Worm (Caenorhabditis elegans) whole organism, L1 larva: ENCODE data around the gene mltn-10.
A peak's percentile ranks its signal among the peaks of the same experiment; 100 is the strongest.

Experiments
- C34B4.2 ChIP-seq: sonication (generic microtip); optimal IDR thresholded peaks from 2 replicates; lab custom pipeline; 2017; ENCODE audit warnings: mild to moderate bottlenecking, missing genetic modification characterization, missing compliant biosample characterization
- Y116A8C.19 ChIP-seq: sonication (generic microtip); optimal IDR thresholded peaks from 2 replicates; lab custom pipeline; 2016; ENCODE audit warnings: missing compliant biosample characterization, missing genetic modification characterization, borderline replicate concordance
- blmp-1 ChIP-seq: fragments of 150-350 bp; optimal IDR thresholded peaks from 2 replicates; lab custom pipeline; 2014; ENCODE audit warnings: missing biosample characterization, missing genetic modification characterization
- ceh-63 ChIP-seq: fragments of 200-800 bp; sonication (Bioruptor generic); optimal IDR thresholded peaks from 2 replicates; lab custom pipeline; 2018; ENCODE audit warnings: mild to moderate bottlenecking, missing genetic modification characterization, missing compliant biosample characterization
- ceh-88 ChIP-seq: fragments of 200-800 bp; sonication (Bioruptor generic); IDR thresholded peaks from 2 replicates; pipeline ENCODE4 v1.3.6; 2022; ENCODE audit warnings: missing genetic modification characterization, missing compliant biosample characterization
- ceh-90 ChIP-seq: sonication (generic microtip); optimal IDR thresholded peaks from 2 replicates; lab custom pipeline; 2016; ENCODE audit warnings: missing genetic modification characterization, missing compliant biosample characterization
- ces-1 ChIP-seq: fragments of 150-350 bp; optimal IDR thresholded peaks from 2 replicates; lab custom pipeline; 2014; ENCODE audit warnings: missing biosample characterization, missing genetic modification reagents, missing genetic modification characterization
- dsc-1 ChIP-seq: sonication (generic microtip); optimal IDR thresholded peaks from 2 replicates; lab custom pipeline; 2016; ENCODE audit warnings: mild to moderate bottlenecking, missing genetic modification characterization, missing compliant biosample characterization
- elt-3 ChIP-seq, 6 experiments: fragments of 150-350 bp in 1 of 6; sonication (generic microtip); optimal IDR thresholded peaks; 2 replicates each; lab custom pipeline; 2017 to 2018; ENCODE audit warnings: missing biosample characterization in 6 of 6, missing genetic modification characterization in 6 of 6, inconsistent platforms in 1 of 6
- fkh-10 ChIP-seq: sonication (generic microtip); optimal IDR thresholded peaks from 2 replicates; lab custom pipeline; 2017; ENCODE audit warnings: missing biosample characterization, missing genetic modification reagents, missing genetic modification characterization
- hpl-2 ChIP-seq: fragments of 150-350 bp; optimal IDR thresholded peaks from 2 replicates; lab custom pipeline; 2014; ENCODE audit warnings: missing biosample characterization, missing genetic modification reagents, missing genetic modification characterization
- lin-14 ChIP-seq: fragments of 200-800 bp; sonication (Bioruptor generic); optimal IDR thresholded peaks from 2 replicates; lab custom pipeline; 2018; ENCODE audit warnings: mild to moderate bottlenecking, missing genetic modification characterization, moderate library complexity, missing compliant biosample characterization
- lin-35 ChIP-seq, 2 experiments: fragments of 150-350 bp; optimal IDR thresholded peaks; 2 replicates each; lab custom pipeline; 2014; ENCODE audit warnings: missing biosample characterization in 2 of 2, missing genetic modification characterization in 2 of 2, missing genetic modification reagents in 2 of 2
- nhr-11 ChIP-seq: fragments of 150-350 bp; optimal IDR thresholded peaks from 2 replicates; lab custom pipeline; 2014; ENCODE audit warnings: missing biosample characterization, missing genetic modification characterization
- nhr-19 ChIP-seq: fragments of 200-800 bp; sonication (Bioruptor generic); conservative IDR thresholded peaks from 2 replicates; pipeline ENCODE4 v1.3.6; 2022; ENCODE audit warnings: missing genetic modification characterization, missing compliant biosample characterization
- nhr-20 ChIP-seq: sonication (generic microtip); optimal IDR thresholded peaks from 2 replicates; lab custom pipeline; 2016; ENCODE audit warnings: mild to moderate bottlenecking, missing genetic modification characterization, missing compliant biosample characterization
- nhr-71 ChIP-seq: sonication (generic microtip); optimal IDR thresholded peaks from 2 replicates; lab custom pipeline; 2016; ENCODE audit warnings: mild to moderate bottlenecking, missing genetic modification characterization, moderate library complexity, missing compliant biosample characterization
- nhr-76 ChIP-seq: sonication (generic microtip); optimal IDR thresholded peaks from 2 replicates; lab custom pipeline; 2017; ENCODE audit warnings: missing biosample characterization, missing genetic modification characterization
- nhr-85 ChIP-seq: sonication (generic microtip); peaks from one replicate; lab custom pipeline; 2016; ENCODE audit warnings: missing genetic modification characterization, inconsistent platforms, missing compliant biosample characterization
- pqm-1 ChIP-seq: sonication (generic microtip); optimal IDR thresholded peaks from 3 replicates; lab custom pipeline; 2017; ENCODE audit warnings: missing biosample characterization, missing genetic modification characterization
- snu-23 ChIP-seq: sonication (generic microtip); optimal IDR thresholded peaks from 2 replicates; lab custom pipeline; 2016; ENCODE audit warnings: missing genetic modification characterization, missing compliant biosample characterization
- sptf-1 ChIP-seq: fragments of 150-350 bp; optimal IDR thresholded peaks from 2 replicates; lab custom pipeline; 2014; ENCODE audit warnings: missing biosample characterization, missing genetic modification characterization
- sup-37 ChIP-seq: fragments of 200-800 bp; sonication (Bioruptor generic); optimal IDR thresholded peaks from 2 replicates; lab custom pipeline; 2018; ENCODE audit warnings: mild to moderate bottlenecking, missing genetic modification characterization, missing compliant biosample characterization
- zag-1 ChIP-seq: fragments of 150-350 bp; optimal IDR thresholded peaks from 2 replicates; lab custom pipeline; 2014; ENCODE audit warnings: missing biosample characterization, missing genetic modification characterization

Gene mltn-10

ce11 chrII:14670175-14670574 is 47.3 kb downstream of the mltn-10 start (continued):
- TF ChIP-seq ceh-88 (GFP tag; lab: Robert Waterston, UW) = no peak
- TF ChIP-seq ces-1 (GFP tag; lab: Kevin White, UChicago) = no peak
- TF ChIP-seq nhr-71 (tag; lab: Kevin White, UChicago) = peak; percentile 3
- TF ChIP-seq dsc-1 (tag; lab: Kevin White, UChicago) = no peak
- TF ChIP-seq nhr-85 (tag; lab: Kevin White, UChicago) = peak; percentile 12
- no peak for TF ChIP-seq nhr-19 (GFP tag; lab: Robert Waterston, UW)
- no peak for TF ChIP-seq ceh-90 (tag; lab: Kevin White, UChicago)
- TF ChIP-seq pqm-1 (tag; lab: Kevin White, UChicago) = no peak
- no peak for TF ChIP-seq Y116A8C.19

- TF ChIP-seq C34B4.2 (tag; lab: Kevin White, UChicago) (no peak), lin-14 (GFP tag; lab: Kevin White, UChicago) (peak; percentile 52)
Measured at ce11 chrII:14672095-14672494, 49.2 kb downstream of the mltn-10 start.

- TF ChIP-seq ceh-63 (GFP tag; lab: Kevin White, UChicago) (no peak), fkh-10 (GFP tag; lab: Kevin White, UChicago) (no peak), hpl-2 (GFP tag; lab: Kevin White, UChicago) (no peak), blmp-1 (peak; percentile 86), nhr-20 (tag; lab: Kevin White, UChicago) (peak; percentile 36), nhr-85 (tag; lab: Kevin White, UChicago) (peak; percentile 84), elt-3 (tag; optimal IDR thresholded peaks at IDR 0.05; lab: Kevin White, UChicago) (peak in 4 of 6 experiments; percentile 6 to 51 (median 46)), zag-1 (tag; lab: Kevin White, UChicago) (no peak), lin-35 (GFP tag; optimal IDR thresholded peaks at IDR 0.05; lab: Kevin White, UChicago) (peak in 1 of 2 experiments; percentile 11), sptf-1 (no peak), nhr-76 (no peak), snu-23 (GFP tag; lab: Kevin White, UChicago) (peak; percentile 40), nhr-11 (tag; lab: Kevin White, UChicago) (no peak), lin-14 (GFP tag; lab: Kevin White, UChicago) (peak; percentile 77), sup-37 (GFP tag; lab: Kevin White, UChicago) (no peak)
Measured at ce11 chrII:14673636-14674035, 50.8 kb downstream of the mltn-10 start.
